Worm (Caenorhabditis elegans): ENCODE results near the gene Y46H3D.1.

DNA sequence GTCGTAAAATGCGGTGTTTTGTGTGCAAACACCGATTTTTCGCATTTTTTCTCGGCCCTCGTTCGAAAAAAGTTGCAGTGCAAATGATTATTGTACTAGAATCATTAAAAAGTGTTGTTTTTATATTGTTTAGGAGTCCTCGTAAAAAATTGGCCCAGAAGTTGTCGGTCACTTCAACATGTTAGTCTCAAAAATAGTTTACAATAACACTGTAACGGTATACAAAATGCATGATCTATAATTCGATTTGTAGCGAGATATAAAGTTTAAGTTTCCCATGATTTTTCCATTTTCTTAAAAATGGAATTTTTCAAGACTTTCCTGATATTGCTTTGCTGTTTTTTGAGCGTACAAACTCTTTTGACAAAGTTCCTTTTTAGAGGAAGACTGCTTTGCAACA is 24.6 kb downstream of the Y46H3D.1 start, which contains the start of gene K04F1.8:
- TF ChIP-seq ama-1 (optimal IDR thresholded peaks at IDR 0.05) (no peak), blmp-1 (tag; optimal IDR thresholded peaks at IDR 0.05) (no peak), zag-1 (tag; optimal IDR thresholded peaks at IDR 0.05) (no peak), lsy-2 (tag; optimal IDR thresholded peaks at IDR 0.05) (no peak), elt-3 (tag; optimal IDR thresholded peaks at IDR 0.05) (no peak), snpc-4 (tag; optimal IDR thresholded peaks at IDR 0.05) (no peak), unc-62 (GFP tag; optimal IDR thresholded peaks at IDR 0.05) (no peak), lin-14 (GFP tag; optimal IDR thresholded peaks at IDR 0.05) (no peak), lin-15B (tag; optimal IDR thresholded peaks at IDR 0.05) (no peak), unc-86 (tag; optimal IDR thresholded peaks at IDR 0.05) (no peak)
